Fruit fly (Drosophila melanogaster) whole organism, embryonic: Measurements from ENCODE around the gene Shaw.

Experiments
- Adf1 ChIP-seq: fragments of 200-800 bp; sonication (Bioruptor generic); IDR thresholded peaks from 2 replicates; pipeline ENCODE4 v1.3.6; 2022; ENCODE audit warnings: missing biosample characterization, missing genetic modification characterization
- CG10321 ChIP-seq: fragments of 200-800 bp; sonication (Bioruptor generic); IDR thresholded peaks from 2 replicates; pipeline ENCODE4 v1.3.6; 2022; ENCODE audit warnings: missing biosample characterization, missing genetic modification characterization
- CG10654 ChIP-seq: fragments of 200-800 bp; sonication (Bioruptor generic); optimal IDR thresholded peaks from 2 replicates; lab custom pipeline; 2016; ENCODE audit warnings: missing biosample characterization, missing genetic modification characterization
- CG11085 ChIP-seq: fragments of 200-800 bp; sonication (Bioruptor generic); IDR thresholded peaks from 2 replicates; pipeline ENCODE4 v1.3.6; 2022; ENCODE audit warnings: missing biosample characterization, missing genetic modification characterization
- CG11247 ChIP-seq: fragments of 200-800 bp; sonication (Bioruptor generic); IDR thresholded peaks from 2 replicates; pipeline ENCODE4 v1.3.6; 2022; ENCODE audit warnings: missing biosample characterization, missing genetic modification characterization
- CG11695 ChIP-seq: fragments of 200-800 bp; sonication (Bioruptor generic); IDR thresholded peaks from 3 replicates; pipeline ENCODE4 v1.3.6; 2022; ENCODE audit warnings: missing biosample characterization, missing genetic modification characterization
- CG12104 ChIP-seq: fragments of 200-800 bp; sonication (Bioruptor generic); optimal IDR thresholded peaks from 3 replicates; lab custom pipeline; 2016; ENCODE audit warnings: missing biosample characterization, missing genetic modification characterization
- CG12299 ChIP-seq: fragments of 200-800 bp; sonication (Bioruptor generic); optimal IDR thresholded peaks from 2 replicates; lab custom pipeline; 2018; ENCODE audit warnings: missing biosample characterization, mild to moderate bottlenecking, missing genetic modification characterization
- CG14014 ChIP-seq: fragments of 200-800 bp; sonication (Bioruptor generic); IDR thresholded peaks from 2 replicates; pipeline ENCODE4 v1.3.6; 2022; ENCODE audit warnings: missing biosample characterization, missing genetic modification characterization
- CG14050 ChIP-seq: fragments of 200-800 bp; sonication (Bioruptor generic); IDR thresholded peaks from 3 replicates; pipeline ENCODE4 v1.3.6; 2022; ENCODE audit warnings: missing biosample characterization, missing genetic modification characterization
- CG14441 ChIP-seq: fragments of 200-800 bp; sonication (Bioruptor generic); IDR thresholded peaks from 2 replicates; pipeline ENCODE4 v1.3.6; 2022; ENCODE audit warnings: missing biosample characterization, missing genetic modification characterization
- CG16779 ChIP-seq: fragments of 200-800 bp; sonication (Bioruptor generic); IDR thresholded peaks from 2 replicates; pipeline ENCODE4 v1.3.6; 2022; ENCODE audit warnings: missing biosample characterization, missing genetic modification characterization
- CG2202 ChIP-seq: fragments of 200-800 bp; sonication (Bioruptor generic); optimal IDR thresholded peaks from 2 replicates; lab custom pipeline; 2018; ENCODE audit warnings: missing biosample characterization, mild to moderate bottlenecking, missing genetic modification characterization
- CG2678 ChIP-seq: fragments of 200-800 bp; sonication (Bioruptor generic); optimal IDR thresholded peaks from 3 replicates; lab custom pipeline; 2019; ENCODE audit warnings: missing biosample characterization, mild to moderate bottlenecking, missing genetic modification characterization, moderate library complexity
- CG31441 ChIP-seq: fragments of 200-800 bp; sonication (Bioruptor generic); IDR thresholded peaks from 2 replicates; pipeline ENCODE4 v1.3.6; 2022; ENCODE audit warnings: missing biosample characterization, missing genetic modification characterization
- CG3163 ChIP-seq: fragments of 200-800 bp; sonication (Bioruptor generic); optimal IDR thresholded peaks from 3 replicates; lab custom pipeline; 2016; ENCODE audit warnings: missing biosample characterization, missing genetic modification characterization
- CG32532 ChIP-seq: fragments of 200-800 bp; sonication (Bioruptor generic); IDR thresholded peaks from 2 replicates; pipeline ENCODE4 v1.3.6; 2022; ENCODE audit warnings: missing biosample characterization, missing genetic modification characterization
- CG34224 ChIP-seq: fragments of 200-800 bp; sonication (Bioruptor generic); IDR thresholded peaks from 3 replicates; pipeline ENCODE4 v1.3.6; 2022; ENCODE audit warnings: missing biosample characterization, missing genetic modification characterization; ENCODE audit not compliant: partially characterized antibody
- CG42726 ChIP-seq: fragments of 200-800 bp; sonication (Bioruptor generic); IDR thresholded peaks from 2 replicates; pipeline ENCODE4 v1.3.6; 2022; ENCODE audit warnings: missing biosample characterization, missing genetic modification characterization; ENCODE audit not compliant: partially characterized antibody
- CG5180 ChIP-seq: fragments of 200-800 bp; sonication (Bioruptor generic); optimal IDR thresholded peaks from 3 replicates; lab custom pipeline; 2017; ENCODE audit warnings: missing biosample characterization, missing genetic modification characterization, mild to moderate bottlenecking, moderate library complexity, missing genetic modification reagents
- CG5245 ChIP-seq: fragments of 200-800 bp; sonication (Bioruptor generic); optimal IDR thresholded peaks from 3 replicates; lab custom pipeline; 2016; ENCODE audit warnings: missing biosample characterization, missing genetic modification characterization
- CG6272 ChIP-seq: fragments of 200-800 bp; sonication (Bioruptor generic); IDR thresholded peaks from 2 replicates; pipeline ENCODE4 v1.3.6; 2022; ENCODE audit warnings: missing biosample characterization, missing genetic modification characterization
- CG6813 ChIP-seq: fragments of 200-800 bp; sonication (Bioruptor generic); optimal IDR thresholded peaks from 2 replicates; lab custom pipeline; 2017; ENCODE audit warnings: missing biosample characterization, missing genetic modification characterization, mild to moderate bottlenecking, moderate library complexity, missing genetic modification reagents
- Camta ChIP-seq: fragments of 200-800 bp; sonication (Bioruptor generic); optimal IDR thresholded peaks from 2 replicates; lab custom pipeline; 2016; ENCODE audit warnings: missing biosample characterization, missing genetic modification characterization
- D19A ChIP-seq: fragments of 200-800 bp; optimal IDR thresholded peaks from 3 replicates; lab custom pipeline; 2019; ENCODE audit warnings: missing biosample characterization, mild to moderate bottlenecking, missing genetic modification characterization, moderate library complexity
- D19B ChIP-seq: fragments of 200-800 bp; sonication (Bioruptor generic); optimal IDR thresholded peaks from 2 replicates; lab custom pipeline; 2017; ENCODE audit warnings: missing biosample characterization, mild to moderate bottlenecking, missing genetic modification characterization
- Drgx ChIP-seq: fragments of 200-800 bp; sonication (Bioruptor generic); IDR thresholded peaks from 2 replicates; pipeline ENCODE4 v1.3.6; 2022; ENCODE audit warnings: missing biosample characterization, missing genetic modification characterization
- Elba2 ChIP-seq: fragments of 200-800 bp; sonication (Bioruptor generic); optimal IDR thresholded peaks from 3 replicates; lab custom pipeline; 2016; ENCODE audit warnings: missing biosample characterization, missing genetic modification characterization
- Ets65A ChIP-seq: fragments of 200-800 bp; sonication (Bioruptor generic); peaks from one replicate; lab custom pipeline; 2016; ENCODE audit warnings: missing biosample characterization, missing genetic modification characterization
- Lhr ChIP-seq: fragments of 200-800 bp; sonication (Bioruptor generic); optimal IDR thresholded peaks from 3 replicates; lab custom pipeline; 2017; ENCODE audit warnings: mild to moderate bottlenecking, missing biosample characterization, missing genetic modification reagents, missing genetic modification characterization
- MBD-R2 ChIP-seq: fragments of 200-800 bp; sonication (Bioruptor generic); IDR thresholded peaks from 2 replicates; pipeline ENCODE4 v1.3.6; 2022; ENCODE audit warnings: missing biosample characterization, missing genetic modification characterization
- NC2α ChIP-seq: fragments of 200-800 bp; sonication (Bioruptor generic); optimal IDR thresholded peaks from 2 replicates; lab custom pipeline; 2016; ENCODE audit warnings: missing biosample characterization, missing genetic modification characterization
- Oli ChIP-seq: fragments of 200-800 bp; sonication (Bioruptor generic); optimal IDR thresholded peaks from 2 replicates; lab custom pipeline; 2018; ENCODE audit warnings: missing biosample characterization, mild to moderate bottlenecking, missing genetic modification characterization, moderate library complexity
- PHDP ChIP-seq: fragments of 200-800 bp; sonication (Bioruptor generic); optimal IDR thresholded peaks from 3 replicates; lab custom pipeline; 2018; ENCODE audit warnings: missing biosample characterization, mild to moderate bottlenecking, missing genetic modification characterization, moderate library complexity
- Rx ChIP-seq: fragments of 200-800 bp; sonication (Bioruptor generic); IDR thresholded peaks from 2 replicates; pipeline ENCODE4 v1.3.6; 2022; ENCODE audit warnings: missing biosample characterization, missing genetic modification characterization
- Sin3A ChIP-seq: fragments of >200 bp; optimal IDR thresholded peaks from 2 replicates; lab custom pipeline; 2018
- Sox100B ChIP-seq: fragments of 200-800 bp; sonication (Bioruptor generic); optimal IDR thresholded peaks from 3 replicates; lab custom pipeline; 2018; ENCODE audit warnings: missing biosample characterization, mild to moderate bottlenecking, missing genetic modification characterization
- ase ChIP-seq: fragments of 200-800 bp; sonication (Bioruptor generic); IDR thresholded peaks from 3 replicates; pipeline ENCODE4 v1.3.6; 2022; ENCODE audit warnings: missing biosample characterization, missing genetic modification characterization
- bcd ChIP-seq: fragments of 200-800 bp; sonication (Bioruptor generic); optimal IDR thresholded peaks from 2 replicates; lab custom pipeline; 2017; ENCODE audit warnings: missing biosample characterization, mild to moderate bottlenecking, missing genetic modification characterization
- cad ChIP-seq: fragments of >200 bp; optimal IDR thresholded peaks from 2 replicates; lab custom pipeline; 2017; ENCODE audit warnings: missing biosample characterization, missing genetic modification characterization
- dan ChIP-seq: fragments of 200-800 bp; sonication (Bioruptor generic); IDR thresholded peaks from 2 replicates; pipeline ENCODE4 v1.3.6; 2022; ENCODE audit warnings: missing biosample characterization, missing genetic modification characterization
- gcm2 ChIP-seq: fragments of 200-800 bp; sonication (Bioruptor generic); optimal IDR thresholded peaks from 2 replicates; lab custom pipeline; 2016; ENCODE audit warnings: missing biosample characterization, missing genetic modification characterization
- ham ChIP-seq: fragments of 200-800 bp; sonication (Bioruptor generic); IDR thresholded peaks from 2 replicates; pipeline ENCODE4 v1.3.6; 2022; ENCODE audit warnings: missing biosample characterization, missing genetic modification characterization
- hb ChIP-seq: fragments of 200-800 bp; sonication (Bioruptor generic); IDR thresholded peaks from 3 replicates; pipeline ENCODE4 v1.3.6; 2022; ENCODE audit warnings: missing biosample characterization, missing genetic modification characterization; ENCODE audit not compliant: partially characterized antibody
- pita ChIP-seq: fragments of 200-800 bp; sonication (Bioruptor generic); optimal IDR thresholded peaks from 2 replicates; lab custom pipeline; 2017; ENCODE audit warnings: missing biosample characterization, mild to moderate bottlenecking, missing genetic modification characterization
- pros ChIP-seq: fragments of 200-800 bp; sonication (Bioruptor generic); optimal IDR thresholded peaks from 3 replicates; lab custom pipeline; 2019; ENCODE audit warnings: missing biosample characterization, mild to moderate bottlenecking, missing genetic modification characterization, moderate library complexity
- pum ChIP-seq: fragments of 200-800 bp; sonication (Bioruptor generic); optimal IDR thresholded peaks from 2 replicates; lab custom pipeline; 2016; ENCODE audit warnings: missing biosample characterization, missing genetic modification characterization
- pzg ChIP-seq: fragments of 200-800 bp; sonication (Bioruptor generic); optimal IDR thresholded peaks from 3 replicates; lab custom pipeline; 2018; ENCODE audit warnings: missing biosample characterization, mild to moderate bottlenecking, missing genetic modification characterization, moderate library complexity
- shn ChIP-seq: fragments of 200-800 bp; sonication (Bioruptor generic); optimal IDR thresholded peaks from 3 replicates; lab custom pipeline; 2016; ENCODE audit warnings: missing biosample characterization, missing genetic modification characterization
- slbo ChIP-seq: fragments of 200-800 bp; sonication (Bioruptor generic); IDR thresholded peaks from 2 replicates; pipeline ENCODE4 v1.3.6; 2022; ENCODE audit warnings: missing biosample characterization, missing genetic modification characterization
- ssp ChIP-seq: fragments of 200-800 bp; sonication (Bioruptor generic); IDR thresholded peaks from 2 replicates; pipeline ENCODE4 v1.3.6; 2022; ENCODE audit warnings: missing biosample characterization, missing genetic modification characterization
- zfh2 ChIP-seq: fragments of 200-800 bp; sonication (Bioruptor generic); optimal IDR thresholded peaks from 2 replicates; lab custom pipeline; 2016; ENCODE audit warnings: missing biosample characterization, missing genetic modification characterization

Shaw gene

dm6 chr2L:3703260-3703659, 14.7 kb upstream of the Shaw start, which contains the start of gene CG2816 (continued):
- TF ChIP-seq CG16779 (no peak), CG5245 (GFP tag; lab: Kevin White, UChicago) (no peak), CG42726 (no peak), CG14441 (GFP tag; lab: Robert Waterston, UW) (peak; percentile 63; the same call in 1 of the 2 replicates), Drgx (GFP tag; lab: Robert Waterston, UW) (peak; percentile 92; the same call in 1 of the 2 replicates), CG2202 (tag; lab: Kevin White, UChicago) (no peak), PHDP (tag; lab: Kevin White, UChicago) (peak; percentile 74), ase (peak; percentile 71; the same call in 2 of the 3 replicates), NC2α (no peak), Camta (peak; percentile 70), pum (peak; percentile 23), Sox100B (GFP tag; lab: Kevin White, UChicago) (peak; percentile 4), D19A (tag; lab: Kevin White, UChicago) (no peak), CG11247 (GFP tag; lab: Robert Waterston, UW) (peak; percentile 89), Sin3A (lab: Kevin White, UChicago) (no peak), shn (GFP tag; lab: Kevin White, UChicago) (peak; percentile 67), CG34224 (GFP tag; lab: Robert Waterston, UW) (no peak), ham (GFP tag; lab: Robert Waterston, UW) (peak; percentile 23; the same call in 1 of the 2 replicates), gcm2 (GFP tag; lab: Kevin White, UChicago) (no peak), ssp (GFP tag; lab: Robert Waterston, UW) (no peak), CG10321 (GFP tag; lab: Robert Waterston, UW) (0 out of 2 replicates have a peak, but pooled peaks have one; percentile 13), hb (GFP tag; lab: Robert Waterston, UW) (no peak), dan (GFP tag; lab: Robert Waterston, UW) (no peak), Rx (GFP tag; lab: Robert Waterston, UW) (0 out of 2 replicates have a peak, but pooled peaks have one; percentile 15), MBD-R2 (GFP tag; lab: Robert Waterston, UW) (peak; percentile 18; the same call in 1 of the 2 replicates), CG32532 (GFP tag; lab: Robert Waterston, UW) (peak; percentile 70), Elba2 (GFP tag; lab: Kevin White, UChicago) (no peak), Ets65A (no peak), bcd (GFP tag; lab: Kevin White, UChicago) (peak; percentile 38), Lhr (no peak), CG11695 (peak; percentile 55; the same call in 2 of the 3 replicates), CG6272 (no peak), CG6813 (GFP tag; lab: Kevin White, UChicago) (no peak), CG12299 (tag; lab: Kevin White, UChicago) (peak; percentile 63), CG2678 (tag; lab: Kevin White, UChicago) (peak; percentile 66), D19B (GFP tag; lab: Kevin White, UChicago) (peak; percentile 27), pita (GFP tag; lab: Kevin White, UChicago) (no peak), CG11085 (GFP tag; lab: Robert Waterston, UW) (0 out of 2 replicates have a peak, but pooled peaks have one; percentile 23), CG12104 (GFP tag; lab: Kevin White, UChicago) (no peak), Adf1 (peak; percentile 63), pzg (GFP tag; lab: Kevin White, UChicago) (no peak), zfh2 (GFP tag; lab: Kevin White, UChicago) (peak; percentile 93), CG5180 (no peak), CG10654 (GFP tag; lab: Kevin White, UChicago) (peak; percentile 32), CG14050 (GFP tag; lab: Robert Waterston, UW) (peak; percentile 24; the same call in 1 of the 3 replicates), slbo (GFP tag; lab: Robert Waterston, UW) (peak; percentile 95), CG14014 (GFP tag; lab: Robert Waterston, UW) (peak; percentile 92), cad (GFP tag; lab: Kevin White, UChicago) (no peak), CG31441 (GFP tag; lab: Robert Waterston, UW) (no peak), CG3163 (GFP tag; lab: Kevin White, UChicago) (peak; percentile 9), Oli (tag; lab: Kevin White, UChicago) (peak; percentile 42), pros (GFP tag; lab: Kevin White, UChicago) (no peak)
